Fruit fly (Drosophila melanogaster): ENCODE data around the gene CG42570.
A peak's percentile ranks its signal among the peaks of the same experiment; 100 is the strongest.

Gene CG42570

DNA sequence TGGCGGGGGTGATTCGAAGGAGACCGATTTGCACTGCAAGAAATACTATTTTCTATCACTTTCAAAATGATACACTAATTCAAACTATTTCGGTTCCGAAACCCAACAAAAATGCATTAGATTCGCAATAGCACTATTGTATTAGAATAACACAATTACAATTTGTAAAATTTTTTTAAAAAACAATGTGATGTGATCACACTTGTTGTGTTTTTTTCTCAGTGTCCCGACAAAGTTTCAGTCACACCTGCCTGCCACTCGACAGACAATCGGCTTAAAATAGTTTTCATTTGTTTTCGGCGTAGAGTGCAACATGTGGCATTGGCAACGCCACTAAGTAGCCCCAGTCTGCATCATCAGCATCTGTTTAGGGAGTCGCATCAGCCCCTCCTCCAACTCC lies 42.5 kb upstream of the CG42570 start (continued):
- peak; percentile 11 for TF ChIP-seq mam (GFP tag; optimal IDR thresholded peaks at IDR 0.05)
- no peak for TF ChIP-seq sima (GFP tag; optimal IDR thresholded peaks at IDR 0.05)
- TF ChIP-seq CG30403 (GFP tag; optimal IDR thresholded peaks at IDR 0.05) = peak; percentile 65
- peak; percentile 58 for TF ChIP-seq CG16863 (GFP tag; optimal IDR thresholded peaks at IDR 0.05)
- TF ChIP-seq CG10431 (GFP tag; optimal IDR thresholded peaks at IDR 0.05) = no peak
- peak; percentile 36; the same call in 1 of the 3 replicates for TF ChIP-seq CG7357 (GFP tag; IDR thresholded peaks at IDR 0.05)
- TF ChIP-seq CG9876 (GFP tag; optimal IDR thresholded peaks at IDR 0.05) = no peak
- TF ChIP-seq CHES-1-like (GFP tag; optimal IDR thresholded peaks at IDR 0.05) = peak; percentile 30
- TF ChIP-seq CG34376 (GFP tag; optimal IDR thresholded peaks at IDR 0.05) = no peak
- TF ChIP-seq CG10565 (GFP tag; optimal IDR thresholded peaks at IDR 0.05) = no peak
- no peak for TF ChIP-seq CG12071 (GFP tag; optimal IDR thresholded peaks at IDR 0.05)
- TF ChIP-seq unc-4 (GFP tag; IDR thresholded peaks at IDR 0.05; ENCODE audit: partially characterized antibody) = no peak
- TF ChIP-seq CG17912 (GFP tag; optimal IDR thresholded peaks at IDR 0.05) = no peak
- no peak for TF ChIP-seq Drgx (GFP tag; IDR thresholded peaks at IDR 0.05)
- peak in 1 of 3 experiments; percentile 89 for TF ChIP-seq lola (GFP tag; optimal IDR thresholded peaks at IDR 0.05)
- no peak for TF ChIP-seq fd102C (GFP tag; optimal IDR thresholded peaks at IDR 0.05)
- TF ChIP-seq cas (GFP tag; IDR thresholded peaks at IDR 0.05) = no peak
- peak; percentile 21 for TF ChIP-seq Sry-δ (GFP tag; optimal IDR thresholded peaks at IDR 0.05)
- TF ChIP-seq D (optimal IDR thresholded peaks at IDR 0.05) = no peak
- peak; percentile 78 for TF ChIP-seq D (GFP tag; optimal IDR thresholded peaks at IDR 0.05)
- no peak for TF ChIP-seq CG9817 (tag; optimal IDR thresholded peaks at IDR 0.05)
- TF ChIP-seq CG17186 (GFP tag; optimal IDR thresholded peaks at IDR 0.05) = peak; percentile 62
- TF ChIP-seq CG12299 (tag; optimal IDR thresholded peaks at IDR 0.05) = no peak
- no peak for TF ChIP-seq usp (GFP tag; optimal IDR thresholded peaks at IDR 0.05)
- TF ChIP-seq ATbp (GFP tag; optimal IDR thresholded peaks at IDR 0.05) = peak; percentile 50
- 0 out of 2 replicates have a peak, but pooled peaks have one; percentile 16 for TF ChIP-seq dimm (GFP tag; IDR thresholded peaks at IDR 0.05)
- no peak for TF ChIP-seq CG18011 (GFP tag; optimal IDR thresholded peaks at IDR 0.05)
- peak; percentile 13 for TF ChIP-seq disco-r (GFP tag; optimal IDR thresholded peaks at IDR 0.05)
- TF ChIP-seq esg (GFP tag; conservative IDR thresholded peaks at IDR 0.05) = peak; percentile 28; the same call in 1 of the 2 replicates
- no peak for TF ChIP-seq Dll (GFP tag; IDR thresholded peaks at IDR 0.05; ENCODE audit: partially characterized antibody)
- no peak for TF ChIP-seq CG5953 (GFP tag; IDR thresholded peaks at IDR 0.05)
- no peak for TF ChIP-seq nom (GFP tag; optimal IDR thresholded peaks at IDR 0.05)
- TF ChIP-seq luna (GFP tag; optimal IDR thresholded peaks at IDR 0.05) = no peak
- peak; percentile 32; the same call in 1 of the 2 replicates for TF ChIP-seq CG10366 (GFP tag; IDR thresholded peaks at IDR 0.05)
- peak; percentile 74 for TF ChIP-seq Chrac-16 (GFP tag; optimal IDR thresholded peaks at IDR 0.05)
- no peak for TF ChIP-seq kni (GFP tag; optimal IDR thresholded peaks at IDR 0.05)
- TF ChIP-seq CG15601 (tag; optimal IDR thresholded peaks at IDR 0.05) = peak; percentile 81
- TF ChIP-seq Dip3 (GFP tag; optimal IDR thresholded peaks at IDR 0.05) = no peak
- TF ChIP-seq CG2129 (GFP tag; IDR thresholded peaks at IDR 0.05; ENCODE audit: partially characterized antibody) = no peak
- TF ChIP-seq CG12942 (GFP tag; optimal IDR thresholded peaks at IDR 0.05) = peak; percentile 52
- peak; percentile 75 for TF ChIP-seq row (GFP tag; IDR thresholded peaks at IDR 0.05)
- no peak for TF ChIP-seq Myb (GFP tag; optimal IDR thresholded peaks at IDR 0.05)
- TF ChIP-seq sna (GFP tag; IDR thresholded peaks at IDR 0.05; ENCODE audit: partially characterized antibody) = no peak
- TF ChIP-seq Aef1 (GFP tag; IDR thresholded peaks at IDR 0.05) = no peak
- peak; percentile 78 for TF ChIP-seq pum (GFP tag; optimal IDR thresholded peaks at IDR 0.05)
- TF ChIP-seq corto (GFP tag; optimal IDR thresholded peaks at IDR 0.05) = no peak
- no peak for TF ChIP-seq pan (optimal IDR thresholded peaks at IDR 0.05)
- peak in 1 of 2 experiments; percentile 12 for TF ChIP-seq pan (GFP tag; optimal IDR thresholded peaks at IDR 0.05 in 1 of 2, IDR thresholded peaks at IDR 0.05 in 1 of 2)
- peak; percentile 55; the same call in 1 of the 2 replicates for TF ChIP-seq ttk (GFP tag; IDR thresholded peaks at IDR 0.05)
- no peak for TF ChIP-seq ab (GFP tag; optimal IDR thresholded peaks at IDR 0.05)
- no peak for TF ChIP-seq sob (GFP tag; IDR thresholded peaks at IDR 0.05)
